Fruit fly (Drosophila melanogaster) whole organism, wandering third instar larva: ENCODE data around the gene CG14826.

Experiments
- Abd-B ChIP-seq: fragments of >200 bp; optimal IDR thresholded peaks from 2 replicates; lab custom pipeline; 2017; ENCODE audit warnings: missing biosample characterization, missing genetic modification characterization
- CG32264 ChIP-seq: fragments of 200-800 bp; sonication (Bioruptor generic); optimal IDR thresholded peaks from 2 replicates; lab custom pipeline; 2016; ENCODE audit warnings: missing biosample characterization, missing genetic modification characterization
- CG9705 ChIP-seq: fragments of 200-800 bp; sonication (Bioruptor generic); optimal IDR thresholded peaks from 2 replicates; lab custom pipeline; 2018; ENCODE audit warnings: missing biosample characterization, mild to moderate bottlenecking, missing genetic modification characterization
- CrebA ChIP-seq: fragments of 200-800 bp; sonication (Bioruptor generic); optimal IDR thresholded peaks from 2 replicates; lab custom pipeline; 2016; ENCODE audit warnings: missing biosample characterization, mild to moderate bottlenecking, missing genetic modification characterization, borderline replicate concordance
- Dfd ChIP-seq: fragments of >200 bp; optimal IDR thresholded peaks from 2 replicates; lab custom pipeline; 2017; ENCODE audit warnings: missing biosample characterization, missing genetic modification characterization
- Dif ChIP-seq: fragments of 200-275, 200-300 bp; sonication (Bioruptor generic); optimal IDR thresholded peaks from 2 replicates; lab custom pipeline; 2018; ENCODE audit warnings: missing biosample characterization, missing genetic modification characterization; ENCODE audit not compliant: partially characterized antibody
- GATAd ChIP-seq: sonication (Bioruptor generic); optimal IDR thresholded peaks from 2 replicates; lab custom pipeline; 2016; ENCODE audit warnings: missing biosample characterization, missing genetic modification characterization
- HLH106 ChIP-seq: fragments of 200-800 bp; optimal IDR thresholded peaks from 3 replicates; lab custom pipeline; 2019; ENCODE audit warnings: missing biosample characterization, mild to moderate bottlenecking, missing genetic modification characterization, moderate library complexity
- Hnf4 ChIP-seq: fragments of 200-800 bp; sonication (Bioruptor generic); optimal IDR thresholded peaks from 2 replicates; lab custom pipeline; 2016; ENCODE audit warnings: missing biosample characterization, mild to moderate bottlenecking, missing genetic modification characterization
- Hr78 ChIP-seq: fragments of >200 bp; optimal IDR thresholded peaks from 2 replicates; lab custom pipeline; 2017; ENCODE audit warnings: missing biosample characterization, missing genetic modification characterization
- Hr83 ChIP-seq: fragments of 200-300 bp; sonication (Bioruptor generic); optimal IDR thresholded peaks from 2 replicates; lab custom pipeline; 2016; ENCODE audit warnings: missing biosample characterization, mild to moderate bottlenecking, missing genetic modification characterization, moderate library complexity; ENCODE audit not compliant: poor library complexity, severe bottlenecking
- Jra ChIP-seq: sonication (Bioruptor generic); optimal IDR thresholded peaks from 2 replicates; lab custom pipeline; 2016; ENCODE audit warnings: missing biosample characterization, missing genetic modification characterization
- Mio ChIP-seq: sonication (Bioruptor generic); optimal IDR thresholded peaks from 2 replicates; lab custom pipeline; 2016; ENCODE audit warnings: missing biosample characterization, missing genetic modification characterization
- Myc ChIP-seq: fragments of >200 bp; optimal IDR thresholded peaks from 2 replicates; lab custom pipeline; 2017
- N ChIP-seq: fragments of >200 bp; optimal IDR thresholded peaks from 2 replicates; lab custom pipeline; 2018; ENCODE audit warnings: missing biosample characterization, missing external identifiers, missing genetic modification characterization
- OdsH ChIP-seq: fragments of 200-800 bp; sonication (Bioruptor generic); optimal IDR thresholded peaks from 2 replicates; lab custom pipeline; 2016; ENCODE audit warnings: missing biosample characterization, mild to moderate bottlenecking, missing genetic modification characterization
- Rel ChIP-seq, 2 experiments: fragments of 200-800 bp; sonication (Bioruptor generic) in 1 of 2; optimal IDR thresholded peaks; 2 replicates in 1 of 2; 3 replicates in 1 of 2; lab custom pipeline; 2016 to 2019; ENCODE audit warnings: mild to moderate bottlenecking in 2 of 2, missing biosample characterization in 2 of 2, missing genetic modification characterization in 2 of 2, moderate library complexity in 1 of 2
- Sp1 ChIP-seq: fragments of 200-800 bp; sonication (Bioruptor generic); optimal IDR thresholded peaks from 3 replicates; lab custom pipeline; 2019; ENCODE audit warnings: missing biosample characterization, mild to moderate bottlenecking, missing genetic modification characterization, moderate library complexity
- Vsx2 ChIP-seq: fragments of 200-300, 225-300 bp; sonication (Bioruptor generic); optimal IDR thresholded peaks from 2 replicates; lab custom pipeline; 2018; ENCODE audit warnings: missing biosample characterization, missing genetic modification characterization; ENCODE audit not compliant: partially characterized antibody
- br ChIP-seq: fragments of 200-800 bp; sonication (Bioruptor generic); optimal IDR thresholded peaks from 2 replicates; lab custom pipeline; 2016; ENCODE audit warnings: missing biosample characterization, missing genetic modification characterization
- brk ChIP-seq: fragments of 200-800 bp; sonication (Bioruptor generic); optimal IDR thresholded peaks from 2 replicates; lab custom pipeline; 2016; ENCODE audit warnings: missing biosample characterization, mild to moderate bottlenecking, missing genetic modification characterization
- dl ChIP-seq, 2 experiments: fragments of 175-275, 200-275 bp in 1 of 2; fragments of 200-275 bp in 1 of 2; sonication (Bioruptor generic); optimal IDR thresholded peaks; lab custom pipeline; 2018; ENCODE audit warnings: mild to moderate bottlenecking in 2 of 2, missing biosample characterization in 2 of 2, missing genetic modification characterization in 2 of 2, moderate library complexity in 2 of 2; ENCODE audit not compliant: partially characterized antibody in 2 of 2, insufficient read depth in 1 of 2
- dmrt93B ChIP-seq: fragments of 200-800 bp; sonication (Bioruptor generic); optimal IDR thresholded peaks from 2 replicates; lab custom pipeline; 2018; ENCODE audit warnings: missing biosample characterization, mild to moderate bottlenecking, missing genetic modification characterization
- dsf ChIP-seq: sonication (Bioruptor generic); optimal IDR thresholded peaks from 2 replicates; lab custom pipeline; 2016; ENCODE audit warnings: missing biosample characterization, missing genetic modification characterization, borderline replicate concordance
- ey ChIP-seq: fragments of 200-800 bp; sonication (Bioruptor generic); optimal IDR thresholded peaks from 2 replicates; lab custom pipeline; 2016; ENCODE audit warnings: missing biosample characterization, missing genetic modification characterization
- foxo ChIP-seq, 2 experiments: fragments of 200-800 bp; sonication (Bioruptor generic); optimal IDR thresholded peaks; 2 replicates in 1 of 2; 3 replicates in 1 of 2; lab custom pipeline; 2016 to 2017; ENCODE audit warnings: missing biosample characterization in 2 of 2, missing genetic modification characterization in 2 of 2
- fru ChIP-seq: fragments of 200-800 bp; sonication (Bioruptor generic); optimal IDR thresholded peaks from 3 replicates; lab custom pipeline; 2016; ENCODE audit warnings: missing biosample characterization, mild to moderate bottlenecking, missing genetic modification characterization
- h ChIP-seq: fragments of 200-800 bp; sonication (Bioruptor generic); optimal IDR thresholded peaks from 3 replicates; lab custom pipeline; 2016; ENCODE audit warnings: missing biosample characterization, mild to moderate bottlenecking, missing genetic modification characterization
- jim ChIP-seq: fragments of 175-275, 200-325 bp; sonication (Bioruptor generic); optimal IDR thresholded peaks from 2 replicates; lab custom pipeline; 2016; ENCODE audit warnings: missing biosample characterization, mild to moderate bottlenecking, missing genetic modification characterization
- lola ChIP-seq: fragments of >200 bp; optimal IDR thresholded peaks from 2 replicates; lab custom pipeline; 2017; ENCODE audit warnings: missing biosample characterization, missing genetic modification characterization
- pan ChIP-seq: fragments of >200 bp; optimal IDR thresholded peaks from 2 replicates; lab custom pipeline; 2017
- psq ChIP-seq: fragments of 200-800 bp; sonication (Bioruptor generic); optimal IDR thresholded peaks from 3 replicates; lab custom pipeline; 2017; ENCODE audit warnings: missing biosample characterization, mild to moderate bottlenecking, missing genetic modification characterization, moderate library complexity
- rgr ChIP-seq: fragments of 200-800 bp; sonication (Bioruptor generic); optimal IDR thresholded peaks from 3 replicates; lab custom pipeline; 2016; ENCODE audit warnings: missing biosample characterization, mild to moderate bottlenecking, missing genetic modification characterization
- sage ChIP-seq: fragments of 200-800 bp; sonication (Bioruptor generic); optimal IDR thresholded peaks from 2 replicates; lab custom pipeline; 2016; ENCODE audit warnings: missing biosample characterization, mild to moderate bottlenecking, missing genetic modification characterization
- sv ChIP-seq: fragments of 200-800 bp; sonication (Bioruptor generic); optimal IDR thresholded peaks from 3 replicates; lab custom pipeline; 2016; ENCODE audit warnings: missing biosample characterization, missing genetic modification characterization
- tai ChIP-seq: sonication (Bioruptor generic); optimal IDR thresholded peaks from 2 replicates; lab custom pipeline; 2016; ENCODE audit warnings: missing biosample characterization, missing genetic modification characterization
- usp ChIP-seq: fragments of >200 bp; optimal IDR thresholded peaks from 2 replicates; lab custom pipeline; 2017; ENCODE audit warnings: missing biosample characterization, missing genetic modification characterization
- woc ChIP-seq: sonication (Bioruptor generic); optimal IDR thresholded peaks from 2 replicates; lab custom pipeline; 2016; ENCODE audit warnings: missing biosample characterization, mild to moderate bottlenecking, missing genetic modification characterization

CG14826 gene

dm6 chr3L:7243775-7244438 is 9.6 kb downstream of the CG14826 start, which contains the start of the genes mRpL50 and mei-P22:
mRpL50 (minus strand) TSS chr3L:7243933.
mei-P22 (plus strand) TSS chr3L:7244388.
- TF ChIP-seq Vsx2 (no peak), Jra (GFP tag; lab: Kevin White, UChicago) (peak; percentile 21), Rel (GFP tag; optimal IDR thresholded peaks at IDR 0.05; lab: Kevin White, UChicago) (no peak), Rel (tag; optimal IDR thresholded peaks at IDR 0.05; lab: Kevin White, UChicago) (peak; percentile 24), N (GFP tag; lab: Kevin White, UChicago) (no peak), rgr (GFP tag; lab: Kevin White, UChicago) (peak; percentile 88), Abd-B (GFP tag; lab: Kevin White, UChicago) (no peak), pan (lab: Kevin White, UChicago) (no peak), HLH106 (no peak), h (GFP tag; lab: Kevin White, UChicago) (peak; percentile 15), ey (GFP tag; lab: Kevin White, UChicago) (peak; percentile 18), Hr83 (peak; percentile 45), GATAd (no peak), woc (GFP tag; lab: Kevin White, UChicago) (peak; percentile 4), sage (no peak), foxo (GFP tag; optimal IDR thresholded peaks at IDR 0.05; lab: Kevin White, UChicago) (peak in 1 of 2 experiments; percentile 43), Hr78 (GFP tag; lab: Kevin White, UChicago) (no peak)

- no peak for TF ChIP-seq Mio (GFP tag; lab: Kevin White, UChicago)
- TF ChIP-seq HLH106, result peak; percentile 44
- peak; percentile 97 for TF ChIP-seq N (GFP tag; lab: Kevin White, UChicago)
- TF ChIP-seq br (GFP tag; lab: Kevin White, UChicago), result no peak
- peak; percentile 16 for TF ChIP-seq Sp1 (GFP tag; lab: Kevin White, UChicago)
- TF ChIP-seq Rel (GFP tag; optimal IDR thresholded peaks at IDR 0.05; lab: Kevin White, UChicago), result no peak
- TF ChIP-seq Rel (tag; optimal IDR thresholded peaks at IDR 0.05; lab: Kevin White, UChicago), result peak; percentile 15
- TF ChIP-seq sage, result no peak
- peak; percentile 9 for TF ChIP-seq ey (GFP tag; lab: Kevin White, UChicago)
- TF ChIP-seq Vsx2, result no peak
- no peak for TF ChIP-seq CG32264 (GFP tag; lab: Kevin White, UChicago)
- TF ChIP-seq Dfd (GFP tag; lab: Kevin White, UChicago), result no peak
- TF ChIP-seq CG9705 (GFP tag; lab: Kevin White, UChicago), result peak; percentile 25
- no peak for TF ChIP-seq Hnf4
- TF ChIP-seq tai (GFP tag; lab: Kevin White, UChicago), result no peak
- TF ChIP-seq OdsH (GFP tag; lab: Kevin White, UChicago), result no peak
- TF ChIP-seq Hr78 (GFP tag; lab: Kevin White, UChicago), result peak; percentile 53
- no peak for TF ChIP-seq dsf (GFP tag; lab: Kevin White, UChicago)
- TF ChIP-seq dmrt93B (GFP tag; lab: Kevin White, UChicago), result no peak
- no peak for TF ChIP-seq Dif (GFP tag; lab: Kevin White, UChicago)
- TF ChIP-seq Jra (GFP tag; lab: Kevin White, UChicago), result peak; percentile 8
- TF ChIP-seq foxo (GFP tag; optimal IDR thresholded peaks at IDR 0.05; lab: Kevin White, UChicago), result peak in 1 of 2 experiments; percentile 47
- no peak for TF ChIP-seq Myc
- no peak for TF ChIP-seq pan (lab: Kevin White, UChicago)
- TF ChIP-seq CrebA (GFP tag; lab: Kevin White, UChicago), result no peak
- TF ChIP-seq h (GFP tag; lab: Kevin White, UChicago), result peak; percentile 17
- no peak for TF ChIP-seq lola (GFP tag; lab: Kevin White, UChicago)
- TF ChIP-seq dl (GFP tag; optimal IDR thresholded peaks at IDR 0.05; lab: Kevin White, UChicago; ENCODE audit: insufficient read depth in 1 of 2, partially characterized antibody in 2 of 2), result no peak
- TF ChIP-seq GATAd, result no peak
- peak; percentile 5 for TF ChIP-seq psq (GFP tag; lab: Kevin White, UChicago)
- TF ChIP-seq Abd-B (GFP tag; lab: Kevin White, UChicago), result no peak
- TF ChIP-seq Hr83, result no peak
- TF ChIP-seq rgr (GFP tag; lab: Kevin White, UChicago), result peak; percentile 6
- no peak for TF ChIP-seq usp (GFP tag; lab: Kevin White, UChicago)
- TF ChIP-seq sv (GFP tag; lab: Kevin White, UChicago), result no peak
- no peak for TF ChIP-seq jim (GFP tag; lab: Kevin White, UChicago)
- TF ChIP-seq brk (GFP tag; lab: Kevin White, UChicago), result no peak
- TF ChIP-seq fru (GFP tag; lab: Kevin White, UChicago), result no peak
- peak; percentile 49 for TF ChIP-seq woc (GFP tag; lab: Kevin White, UChicago)
Observed at dm6 chr3L:7249167-7249566, 14.9 kb downstream of the CG14826 start, which contains the start of gene Cdc27. Cdc27 (minus strand) TSS chr3L:7249340.
